Worm (Caenorhabditis elegans) whole organism, late embryonic: ENCODE data around the gene R11E3.19.

Source experiments
- C08G9.2 ChIP-seq: sonication (generic microtip); optimal IDR thresholded peaks from 2 replicates; lab custom pipeline; 2016; ENCODE audit warnings: mild to moderate bottlenecking, missing genetic modification characterization, moderate library complexity, missing compliant biosample characterization
- F13H6.1 ChIP-seq: sonication (generic microtip); optimal IDR thresholded peaks from 2 replicates; lab custom pipeline; 2016; ENCODE audit warnings: missing genetic modification characterization, missing compliant biosample characterization
- K02D7.2 ChIP-seq: sonication (generic microtip); optimal IDR thresholded peaks from 2 replicates; lab custom pipeline; 2017; ENCODE audit warnings: mild to moderate bottlenecking, missing genetic modification characterization, missing compliant biosample characterization
- K09A11.1 ChIP-seq: sonication (generic microtip); optimal IDR thresholded peaks from 2 replicates; lab custom pipeline; 2017; ENCODE audit warnings: antibody characterized with exemption, mild to moderate bottlenecking, missing genetic modification characterization, missing compliant biosample characterization; ENCODE audit not compliant: insufficient read depth
- T23F11.4 ChIP-seq: fragments of 200-800 bp; sonication (Bioruptor generic); optimal IDR thresholded peaks from 2 replicates; lab custom pipeline; 2018; ENCODE audit warnings: mild to moderate bottlenecking, missing genetic modification characterization, missing compliant biosample characterization
- ahr-1 ChIP-seq: sonication (generic microtip); optimal IDR thresholded peaks from 2 replicates; lab custom pipeline; 2016; ENCODE audit warnings: missing genetic modification characterization, missing compliant biosample characterization
- ama-1 ChIP-seq: fragments of 150-350 bp; optimal IDR thresholded peaks from 2 replicates; lab custom pipeline; 2014
- ceh-14 ChIP-seq: sonication (generic microtip); optimal IDR thresholded peaks from 2 replicates; lab custom pipeline; 2016; ENCODE audit warnings: missing genotype, missing genetic modification characterization, missing compliant biosample characterization
- ceh-19 ChIP-seq: fragments of 200-800 bp; sonication (Bioruptor generic); optimal IDR thresholded peaks from 2 replicates; lab custom pipeline; 2018; ENCODE audit warnings: mild to moderate bottlenecking, missing genetic modification characterization, missing compliant biosample characterization
- ceh-22 ChIP-seq: sonication (generic microtip); optimal IDR thresholded peaks from 2 replicates; lab custom pipeline; 2017; ENCODE audit warnings: missing biosample characterization, missing genetic modification characterization
- ceh-24 ChIP-seq: sonication (generic microtip); optimal IDR thresholded peaks from 2 replicates; lab custom pipeline; 2016; ENCODE audit warnings: mild to moderate bottlenecking, missing genetic modification characterization, missing compliant biosample characterization
- ceh-30 ChIP-seq: fragments of 150-350 bp; optimal IDR thresholded peaks from 2 replicates; lab custom pipeline; 2014; ENCODE audit warnings: missing biosample characterization, missing genetic modification characterization
- ceh-31 ChIP-seq: sonication (generic microtip); optimal IDR thresholded peaks from 2 replicates; lab custom pipeline; 2016; ENCODE audit warnings: missing genetic modification characterization, missing compliant biosample characterization
- ceh-45 ChIP-seq: fragments of 200-800 bp; sonication (Bioruptor generic); IDR thresholded peaks from 2 replicates; pipeline ENCODE4 v1.3.6; 2022; ENCODE audit warnings: missing genetic modification reagents, missing genetic modification characterization, missing compliant biosample characterization
- che-1 ChIP-seq: sonication (generic microtip); optimal IDR thresholded peaks from 2 replicates; lab custom pipeline; 2016; ENCODE audit warnings: mild to moderate bottlenecking, missing genetic modification characterization, missing compliant biosample characterization
- dmd-4 ChIP-seq: sonication (generic microtip); optimal IDR thresholded peaks from 2 replicates; lab custom pipeline; 2016; ENCODE audit warnings: borderline replicate concordance, missing genetic modification characterization, missing compliant biosample characterization
- elt-2 ChIP-seq: sonication (generic microtip); optimal IDR thresholded peaks from 2 replicates; lab custom pipeline; 2016; ENCODE audit warnings: missing genetic modification reagents, missing genetic modification characterization, missing compliant biosample characterization
- eyg-1 ChIP-seq: sonication (generic microtip); optimal IDR thresholded peaks from 2 replicates; lab custom pipeline; 2016; ENCODE audit warnings: missing genotype, missing genetic modification characterization, missing compliant biosample characterization
- fax-1 ChIP-seq: sonication (generic microtip); optimal IDR thresholded peaks from 2 replicates; lab custom pipeline; 2016; ENCODE audit warnings: missing genotype, missing genetic modification characterization, missing compliant biosample characterization
- fkh-10 ChIP-seq: fragments of 150-350 bp; optimal IDR thresholded peaks from 2 replicates; lab custom pipeline; 2014; ENCODE audit warnings: missing biosample characterization, missing genetic modification reagents, missing genetic modification characterization
- hlh-13 ChIP-seq: fragments of 200-800 bp; sonication (Bioruptor generic); optimal IDR thresholded peaks from 2 replicates; lab custom pipeline; 2018; ENCODE audit warnings: mild to moderate bottlenecking, missing genetic modification characterization, missing compliant biosample characterization
- hlh-15 ChIP-seq: sonication (generic microtip); optimal IDR thresholded peaks from 2 replicates; lab custom pipeline; 2016; ENCODE audit warnings: missing genetic modification characterization, missing compliant biosample characterization
- hlh-30 ChIP-seq: sonication (generic microtip); optimal IDR thresholded peaks from 2 replicates; lab custom pipeline; 2017; ENCODE audit warnings: antibody characterized with exemption, missing genetic modification characterization, missing compliant biosample characterization; ENCODE audit not compliant: insufficient read depth
- madf-2 ChIP-seq: sonication (generic microtip); optimal IDR thresholded peaks from 2 replicates; lab custom pipeline; 2017; ENCODE audit warnings: missing genetic modification characterization, missing compliant biosample characterization
- nfya-1 ChIP-seq: sonication (generic microtip); optimal IDR thresholded peaks from 2 replicates; lab custom pipeline; 2017; ENCODE audit warnings: missing genetic modification characterization, mild to moderate bottlenecking, missing compliant biosample characterization, antibody characterized with exemption, moderate library complexity
- nhr-232 ChIP-seq: sonication (generic microtip); optimal IDR thresholded peaks from 2 replicates; lab custom pipeline; 2016; ENCODE audit warnings: missing genetic modification characterization, missing compliant biosample characterization
- pag-3 ChIP-seq: sonication (generic microtip); optimal IDR thresholded peaks from 2 replicates; lab custom pipeline; 2016; ENCODE audit warnings: missing compliant biosample characterization, missing genetic modification characterization, borderline replicate concordance
- pat-9 ChIP-seq: fragments of 200-800 bp; sonication (Bioruptor generic); optimal IDR thresholded peaks from 2 replicates; lab custom pipeline; 2018; ENCODE audit warnings: mild to moderate bottlenecking, missing genetic modification characterization, moderate library complexity, missing compliant biosample characterization
- pax-1 ChIP-seq: fragments of 150-350 bp; optimal IDR thresholded peaks from 2 replicates; lab custom pipeline; 2014; ENCODE audit warnings: missing biosample characterization, missing genetic modification characterization
- pha-2 ChIP-seq: sonication (generic microtip); optimal IDR thresholded peaks from 2 replicates; lab custom pipeline; 2017; ENCODE audit warnings: mild to moderate bottlenecking, missing genetic modification characterization, missing compliant biosample characterization
- pqm-1 ChIP-seq: sonication (generic microtip); optimal IDR thresholded peaks from 2 replicates; lab custom pipeline; 2016; ENCODE audit warnings: missing genetic modification characterization, missing compliant biosample characterization
- rnt-1 ChIP-seq: sonication (generic microtip); optimal IDR thresholded peaks from 2 replicates; lab custom pipeline; 2016; ENCODE audit warnings: missing genetic modification characterization, missing compliant biosample characterization
- sox-4 ChIP-seq: sonication (generic microtip); optimal IDR thresholded peaks from 2 replicates; lab custom pipeline; 2017; ENCODE audit warnings: mild to moderate bottlenecking, missing genetic modification characterization, inconsistent platforms, missing compliant biosample characterization
- syd-9 ChIP-seq: sonication (generic microtip); optimal IDR thresholded peaks from 2 replicates; lab custom pipeline; 2016; ENCODE audit warnings: mild to moderate bottlenecking, missing genetic modification characterization, moderate library complexity, missing compliant biosample characterization
- tbx-2 ChIP-seq: sonication (generic microtip); optimal IDR thresholded peaks from 2 replicates; lab custom pipeline; 2016; ENCODE audit warnings: missing genetic modification characterization, missing compliant biosample characterization
- ttx-3 ChIP-seq: sonication (generic microtip); optimal IDR thresholded peaks from 2 replicates; lab custom pipeline; 2016; ENCODE audit warnings: missing genetic modification reagents, missing genetic modification characterization, missing compliant biosample characterization
- unc-3 ChIP-seq, 2 experiments: fragments of 200-800 bp in 1 of 2; sonication (Bioruptor generic) in 1 of 2; sonication (generic microtip) in 1 of 2; conservative IDR thresholded peaks in 1 of 2; optimal IDR thresholded peaks in 1 of 2; 2 replicates each; pipeline versions ENCODE4 v1.3.6 to Lab custom; 2016 to 2022; ENCODE audit warnings: missing compliant biosample characterization in 2 of 2, missing genetic modification characterization in 2 of 2, missing genetic modification reagents in 1 of 2
- unc-55 ChIP-seq: sonication (generic microtip); optimal IDR thresholded peaks from 2 replicates; lab custom pipeline; 2017; ENCODE audit warnings: missing biosample characterization, missing genetic modification reagents, missing genetic modification characterization
- unc-86 ChIP-seq: sonication (generic microtip); optimal IDR thresholded peaks from 2 replicates; lab custom pipeline; 2016; ENCODE audit warnings: missing genetic modification characterization, missing compliant biosample characterization

The R11E3.19 gene

DNA sequence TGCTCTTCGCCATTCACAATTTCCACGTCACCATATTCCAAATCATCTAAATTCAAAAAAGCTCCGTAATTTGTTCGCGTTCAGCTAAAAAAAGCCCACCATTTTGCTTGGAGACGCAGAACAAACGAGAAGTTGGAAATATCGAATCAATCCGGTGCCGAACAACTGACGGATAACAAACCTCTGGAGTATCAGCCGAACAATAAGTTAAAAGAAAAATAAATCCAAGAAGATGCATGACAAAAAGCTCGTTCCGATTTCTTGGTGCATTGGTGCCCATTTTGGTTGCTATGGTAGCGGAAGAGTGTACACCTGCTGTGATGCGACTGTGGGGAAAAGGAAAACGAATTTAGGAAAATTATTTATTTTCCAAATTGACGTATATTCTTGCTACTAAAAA lies 28.3 kb downstream of the R11E3.19 start, which contains the start of gene tctn-1:
TSS of gene tctn-1 (minus strand) at position 280 of the 400 bp plus-strand sequence.
- TF ChIP-seq ceh-31 (no peak), pha-2 (tag; lab: Kevin White, UChicago) (no peak), ceh-24 (no peak), hlh-15 (tag; lab: Kevin White, UChicago) (no peak), ceh-45 (GFP tag; lab: Robert Waterston, UW) (no peak), hlh-13 (GFP tag; lab: Kevin White, UChicago) (no peak), F13H6.1 (tag; lab: Kevin White, UChicago) (no peak), tbx-2 (tag; lab: Kevin White, UChicago) (no peak), hlh-30 (tag; lab: Kevin White, UChicago) (no peak)

- TF ChIP-seq syd-9, result no peak
- peak; percentile 36 for TF ChIP-seq ttx-3 (tag; lab: Kevin White, UChicago)
- peak; percentile 6 for TF ChIP-seq sox-4 (tag; lab: Kevin White, UChicago)
- peak; percentile 42 for TF ChIP-seq elt-2 (tag; lab: Kevin White, UChicago)
- TF ChIP-seq nhr-232 (tag; lab: Kevin White, UChicago), result no peak
- peak; percentile 35 for TF ChIP-seq nfya-1
Observed at ce11 chrIV:4745422-4745821, 30.5 kb downstream of the R11E3.19 start, which contains the start of gene timm-17B.1. Gene timm-17B.1 (minus strand): TSS chrIV:4745492.

- TF ChIP-seq unc-55 (GFP tag; lab: Kevin White, UChicago) (no peak), tbx-2 (tag; lab: Kevin White, UChicago) (no peak), ttx-3 (tag; lab: Kevin White, UChicago) (no peak), ceh-30 (tag; lab: Kevin White, UChicago) (no peak), T23F11.4 (no peak), che-1 (tag; lab: Kevin White, UChicago) (no peak), ceh-24 (no peak), ceh-14 (tag; lab: Kevin White, UChicago) (no peak), unc-86 (tag; lab: Kevin White, UChicago) (no peak), K02D7.2 (tag; lab: Kevin White, UChicago) (no peak), ahr-1 (tag; lab: Kevin White, UChicago) (no peak), ceh-22 (tag; lab: Kevin White, UChicago) (no peak), K09A11.1 (tag; lab: Kevin White, UChicago) (no peak), fkh-10 (GFP tag; lab: Kevin White, UChicago) (no peak), F13H6.1 (tag; lab: Kevin White, UChicago) (no peak), rnt-1 (no peak)
Observed at ce11 chrIV:4744167-4744566, 31.7 kb downstream of the R11E3.19 start, which contains the start of gene hoe-1. Gene hoe-1 (minus strand): TSS chrIV:4744267.

ce11 chrIV:4742480-4742879 lies 33.4 kb downstream of the R11E3.19 start:
- TF ChIP-seq pax-1, result no peak
- no peak for TF ChIP-seq fax-1 (tag; lab: Kevin White, UChicago)
- TF ChIP-seq ama-1, result no peak
- no peak for TF ChIP-seq dmd-4
- no peak for TF ChIP-seq unc-3 (GFP tag; conservative IDR thresholded peaks at IDR 0.05; lab: Robert Waterston, UW)
- no peak for TF ChIP-seq unc-3 (tag; optimal IDR thresholded peaks at IDR 0.05; lab: Kevin White, UChicago)
- no peak for TF ChIP-seq pag-3 (tag; lab: Kevin White, UChicago)

ce11 chrIV:4737258-4737657 lies 38.6 kb downstream of the R11E3.19 start, which contains the start of gene fbxb-78:
Gene fbxb-78 (plus strand): TSS chrIV:4737558.
- TF ChIP-seq nhr-232 (tag; lab: Kevin White, UChicago) (no peak), C08G9.2 (no peak), pqm-1 (no peak), fax-1 (tag; lab: Kevin White, UChicago) (no peak), ceh-22 (tag; lab: Kevin White, UChicago) (no peak), ceh-31 (no peak), elt-2 (tag; lab: Kevin White, UChicago) (no peak), ceh-19 (GFP tag; lab: Kevin White, UChicago) (no peak), madf-2 (tag; lab: Kevin White, UChicago) (no peak), syd-9 (no peak), eyg-1 (no peak), dmd-4 (no peak), pat-9 (tag; lab: Kevin White, UChicago) (no peak)
